Fruit fly (Drosophila melanogaster): ENCODE data around the gene Nubp2.

Nubp2 gene

dm6 chr3L:20518805-20519503 lies 7.4 kb upstream of the Nubp2 start, which contains the start of gene BNIP3 (continued):
- TF ChIP-seq ind (GFP tag; optimal IDR thresholded peaks at IDR 0.05) (no peak), ssp (GFP tag; IDR thresholded peaks at IDR 0.05) (no peak), CG11456 (GFP tag; IDR thresholded peaks at IDR 0.05) (no peak), sob (GFP tag; IDR thresholded peaks at IDR 0.05) (0 out of 2 replicates have a peak, but pooled peaks have one; percentile 13), gro (GFP tag; optimal IDR thresholded peaks at IDR 0.05) (no peak), sens (GFP tag) (peak; percentile 46), trem (tag; optimal IDR thresholded peaks at IDR 0.05) (peak; percentile 55), ara (GFP tag; IDR thresholded peaks at IDR 0.05) (no peak), hbn (GFP tag; IDR thresholded peaks at IDR 0.05; ENCODE audit: partially characterized antibody) (no peak), CoRest (tag; optimal IDR thresholded peaks at IDR 0.05) (peak; percentile 27), odd (GFP tag; optimal IDR thresholded peaks at IDR 0.05) (no peak), vnd (GFP tag; IDR thresholded peaks at IDR 0.05; ENCODE audit: partially characterized antibody) (no peak), B-H1 (GFP tag; IDR thresholded peaks at IDR 0.05) (no peak), Nf-YA (GFP tag; IDR thresholded peaks at IDR 0.05) (no peak), stwl (tag; optimal IDR thresholded peaks at IDR 0.05) (peak; percentile 55), ham (GFP tag; IDR thresholded peaks at IDR 0.05) (no peak), Lim3 (GFP tag; IDR thresholded peaks at IDR 0.05) (no peak), CG12219 (GFP tag; optimal IDR thresholded peaks at IDR 0.05) (no peak), CG4282 (GFP tag; optimal IDR thresholded peaks at IDR 0.05) (no peak), MTF-1 (GFP tag; optimal IDR thresholded peaks at IDR 0.05; ENCODE audit: borderline replicate concordance) (no peak), CG34376 (GFP tag; optimal IDR thresholded peaks at IDR 0.05) (peak; percentile 59), CG9727 (GFP tag; optimal IDR thresholded peaks at IDR 0.05) (no peak), fd3F (GFP tag; optimal IDR thresholded peaks at IDR 0.05) (no peak), CG7745 (tag; optimal IDR thresholded peaks at IDR 0.05) (no peak), CG4360 (GFP tag; IDR thresholded peaks at IDR 0.05) (peak; percentile 72), CG6175 (GFP tag; IDR thresholded peaks at IDR 0.05) (no peak), Hr51 (GFP tag; optimal IDR thresholded peaks at IDR 0.05) (no peak), CG14965 (GFP tag; optimal IDR thresholded peaks at IDR 0.05; ENCODE audit: borderline replicate concordance) (no peak), run (tag; optimal IDR thresholded peaks at IDR 0.05) (no peak), inv (GFP tag; IDR thresholded peaks at IDR 0.05; ENCODE audit: partially characterized antibody) (no peak), shn (GFP tag; optimal IDR thresholded peaks at IDR 0.05) (no peak), Lhr (GFP tag; optimal IDR thresholded peaks at IDR 0.05) (peak; percentile 38), CG17612 (GFP tag; IDR thresholded peaks at IDR 0.05) (no peak), lbe (GFP tag; optimal IDR thresholded peaks at IDR 0.05) (peak; percentile 12), hkb (optimal IDR thresholded peaks at IDR 0.05) (peak; percentile 34), hkb (GFP tag; IDR thresholded peaks at IDR 0.05) (no peak), Rx (GFP tag; IDR thresholded peaks at IDR 0.05) (no peak), nerfin-2 (GFP tag; IDR thresholded peaks at IDR 0.05; ENCODE audit: partially characterized antibody) (no peak), Meics (GFP tag; optimal IDR thresholded peaks at IDR 0.05) (no peak), Atf-2 (GFP tag; optimal IDR thresholded peaks at IDR 0.05) (no peak), exex (tag; optimal IDR thresholded peaks at IDR 0.05) (peak; percentile 32), Sox102F (GFP tag; optimal IDR thresholded peaks at IDR 0.05) (no peak), CG18476 (GFP tag; optimal IDR thresholded peaks at IDR 0.05) (no peak), tin (GFP tag; optimal IDR thresholded peaks at IDR 0.05) (no peak), Mrtf (GFP tag; IDR thresholded peaks at IDR 0.05) (no peak), Oli (tag; optimal IDR thresholded peaks at IDR 0.05) (no peak), Xrp1 (GFP tag; IDR thresholded peaks at IDR 0.05) (no peak), Dek (tag; optimal IDR thresholded peaks at IDR 0.05) (no peak), CG6813 (GFP tag; optimal IDR thresholded peaks at IDR 0.05) (no peak), bbx (GFP tag; IDR thresholded peaks at IDR 0.05; ENCODE audit: partially characterized antibody) (peak; percentile 58)

All from whole organism, embryonic.